Fruit fly (Drosophila melanogaster) whole organism, embryonic: ENCODE data around the gene CG14135.

Source experiments
- Aef1 ChIP-seq: fragments of 200-800 bp; sonication (Bioruptor generic); IDR thresholded peaks from 3 replicates; pipeline ENCODE4 v1.3.6; 2022; ENCODE audit warnings: missing biosample characterization, missing genetic modification characterization
- BEAF-32 ChIP-seq: fragments of 200-800 bp; sonication (Bioruptor generic); optimal IDR thresholded peaks from 3 replicates; lab custom pipeline; 2017; ENCODE audit warnings: missing biosample characterization, missing genetic modification characterization, mild to moderate bottlenecking, moderate library complexity, missing genetic modification reagents
- CG10462 ChIP-seq: fragments of 200-800 bp; sonication (Bioruptor generic); optimal IDR thresholded peaks from 2 replicates; lab custom pipeline; 2016; ENCODE audit warnings: missing biosample characterization, missing genetic modification characterization
- CG10565 ChIP-seq: fragments of 200-800 bp; sonication (Bioruptor generic); optimal IDR thresholded peaks from 3 replicates; lab custom pipeline; 2016; ENCODE audit warnings: missing biosample characterization, mild to moderate bottlenecking, missing genetic modification characterization
- CG11504 ChIP-seq: fragments of 200-800 bp; sonication (Bioruptor generic); optimal IDR thresholded peaks from 3 replicates; lab custom pipeline; 2019; ENCODE audit warnings: missing biosample characterization, mild to moderate bottlenecking, missing genetic modification characterization, moderate library complexity
- CG11723 ChIP-seq: fragments of 200-800 bp; sonication (Bioruptor generic); optimal IDR thresholded peaks from 2 replicates; lab custom pipeline; 2017; ENCODE audit warnings: missing biosample characterization, mild to moderate bottlenecking, missing genetic modification characterization
- CG12155 ChIP-seq: fragments of 200-800 bp; sonication (Bioruptor generic); optimal IDR thresholded peaks from 3 replicates; lab custom pipeline; 2016; ENCODE audit warnings: missing biosample characterization, missing genetic modification characterization
- CG1233 ChIP-seq: fragments of 200-800 bp; sonication (Bioruptor generic); optimal IDR thresholded peaks from 4 replicates; lab custom pipeline; 2018; ENCODE audit warnings: missing biosample characterization, mild to moderate bottlenecking, missing genetic modification characterization
- CG12659 ChIP-seq: fragments of 200-800 bp; sonication (Bioruptor generic); optimal IDR thresholded peaks from 3 replicates; lab custom pipeline; 2017; ENCODE audit warnings: mild to moderate bottlenecking, missing biosample characterization, missing genetic modification reagents, missing genetic modification characterization
- CG15269 ChIP-seq: fragments of 200-800 bp; sonication (Bioruptor generic); optimal IDR thresholded peaks from 2 replicates; lab custom pipeline; 2018; ENCODE audit warnings: missing biosample characterization, mild to moderate bottlenecking, missing genetic modification characterization, moderate library complexity
- CG1603 ChIP-seq: fragments of 200-800 bp; sonication (Bioruptor generic); optimal IDR thresholded peaks from 2 replicates; lab custom pipeline; 2019; ENCODE audit warnings: missing biosample characterization, mild to moderate bottlenecking, missing genetic modification characterization, moderate library complexity
- CG18262 ChIP-seq: fragments of 200-800 bp; optimal IDR thresholded peaks from 3 replicates; lab custom pipeline; 2019; ENCODE audit warnings: missing biosample characterization, mild to moderate bottlenecking, missing genetic modification characterization, moderate library complexity
- CG2120 ChIP-seq: fragments of 200-800 bp; sonication (Bioruptor generic); optimal IDR thresholded peaks from 3 replicates; lab custom pipeline; 2016; ENCODE audit warnings: missing biosample characterization, missing genetic modification characterization
- CG2712 ChIP-seq: fragments of 200-800 bp; optimal IDR thresholded peaks from 3 replicates; lab custom pipeline; 2019; ENCODE audit warnings: missing biosample characterization, mild to moderate bottlenecking, missing genetic modification characterization, moderate library complexity
- CG31388 ChIP-seq: fragments of 200-800 bp; sonication (Bioruptor generic); optimal IDR thresholded peaks from 2 replicates; lab custom pipeline; 2016; ENCODE audit warnings: missing biosample characterization, missing genetic modification characterization
- CG3163 ChIP-seq: fragments of 200-800 bp; sonication (Bioruptor generic); optimal IDR thresholded peaks from 3 replicates; lab custom pipeline; 2016; ENCODE audit warnings: missing biosample characterization, missing genetic modification characterization
- CG6654 ChIP-seq: fragments of 200-800 bp; sonication (Bioruptor generic); optimal IDR thresholded peaks from 2 replicates; lab custom pipeline; 2017; ENCODE audit warnings: missing biosample characterization, mild to moderate bottlenecking, missing genetic modification characterization
- CG7357 ChIP-seq: fragments of 200-800 bp; sonication (Bioruptor generic); IDR thresholded peaks from 3 replicates; pipeline ENCODE4 v1.3.6; 2022; ENCODE audit warnings: missing biosample characterization, missing genetic modification characterization
- CG7928 ChIP-seq: fragments of 200-800 bp; sonication (Bioruptor generic); optimal IDR thresholded peaks from 2 replicates; lab custom pipeline; 2017; ENCODE audit warnings: missing biosample characterization, mild to moderate bottlenecking, missing genetic modification characterization
- CG8359 ChIP-seq: fragments of 200-800 bp; sonication (Bioruptor generic); optimal IDR thresholded peaks from 2 replicates; lab custom pipeline; 2017; ENCODE audit warnings: missing biosample characterization, mild to moderate bottlenecking, missing genetic modification characterization, borderline replicate concordance
- CTCF ChIP-seq: fragments of 200-800 bp; sonication (Bioruptor generic); optimal IDR thresholded peaks from 2 replicates; lab custom pipeline; 2017; ENCODE audit warnings: missing biosample characterization, mild to moderate bottlenecking, missing genetic modification characterization, moderate library complexity
- Chrac-16 ChIP-seq: fragments of 200-800 bp; sonication (Bioruptor generic); optimal IDR thresholded peaks from 3 replicates; lab custom pipeline; 2016; ENCODE audit warnings: missing biosample characterization, missing genetic modification characterization
- CoRest ChIP-seq: fragments of 200-800 bp; sonication (Bioruptor generic); optimal IDR thresholded peaks from 3 replicates; lab custom pipeline; 2018; ENCODE audit warnings: missing biosample characterization, mild to moderate bottlenecking, missing genetic modification characterization, moderate library complexity
- Deaf1 ChIP-seq: fragments of 200-800 bp; optimal IDR thresholded peaks from 3 replicates; lab custom pipeline; 2019; ENCODE audit warnings: missing biosample characterization, mild to moderate bottlenecking, missing genetic modification characterization, moderate library complexity
- Doc2 ChIP-seq: fragments of 200-800 bp; sonication (Bioruptor generic); IDR thresholded peaks from 2 replicates; pipeline ENCODE4 v1.3.6; 2022; ENCODE audit warnings: missing biosample characterization, missing genetic modification characterization
- Dp ChIP-seq: fragments of 200-800 bp; sonication (Bioruptor generic); optimal IDR thresholded peaks from 2 replicates; lab custom pipeline; 2018; ENCODE audit warnings: missing biosample characterization, mild to moderate bottlenecking, missing genetic modification characterization, moderate library complexity
- ERR ChIP-seq: fragments of 200-800 bp; sonication (Bioruptor generic); optimal IDR thresholded peaks from 2 replicates; lab custom pipeline; 2016; ENCODE audit warnings: missing biosample characterization, missing genetic modification characterization
- Ets97D ChIP-seq: fragments of 200-800 bp; sonication (Bioruptor generic); optimal IDR thresholded peaks from 3 replicates; lab custom pipeline; 2016; ENCODE audit warnings: missing biosample characterization, missing genetic modification characterization
- Jarid2 ChIP-seq: fragments of 200-800 bp; sonication (Bioruptor generic); optimal IDR thresholded peaks from 3 replicates; lab custom pipeline; 2017; ENCODE audit warnings: mild to moderate bottlenecking, missing biosample characterization, missing genetic modification reagents, missing genetic modification characterization
- Med ChIP-seq: fragments of 200-800 bp; sonication (Bioruptor generic); peaks from one replicate; lab custom pipeline; 2016; ENCODE audit warnings: missing biosample characterization, missing genetic modification characterization, mild to moderate bottlenecking, inconsistent platforms, moderate library complexity
- Myb ChIP-seq: fragments of 200-800 bp; sonication (Bioruptor generic); optimal IDR thresholded peaks from 2 replicates; lab custom pipeline; 2016; ENCODE audit warnings: missing biosample characterization, missing genetic modification characterization
- Neu2 ChIP-seq: fragments of 200-800 bp; sonication (Bioruptor generic); optimal IDR thresholded peaks from 3 replicates; lab custom pipeline; 2016; ENCODE audit warnings: missing biosample characterization, missing genetic modification characterization, borderline replicate concordance
- ci ChIP-seq: fragments of 200-800 bp; sonication (Bioruptor generic); IDR thresholded peaks from 3 replicates; pipeline ENCODE4 v1.3.6; 2022; ENCODE audit warnings: missing biosample characterization, missing genetic modification characterization
- ewg ChIP-seq: fragments of 200-800 bp; sonication (Bioruptor generic); optimal IDR thresholded peaks from 3 replicates; lab custom pipeline; 2017; ENCODE audit warnings: mild to moderate bottlenecking, missing biosample characterization, missing genetic modification reagents, missing genetic modification characterization
- grau ChIP-seq: fragments of 200-800 bp; optimal IDR thresholded peaks from 3 replicates; lab custom pipeline; 2019; ENCODE audit warnings: missing biosample characterization, mild to moderate bottlenecking, missing genetic modification characterization, moderate library complexity
- jumu ChIP-seq: fragments of 200-800 bp; sonication (Bioruptor generic); optimal IDR thresholded peaks from 3 replicates; lab custom pipeline; 2016; ENCODE audit warnings: missing biosample characterization, missing genetic modification characterization
- nerfin-1 ChIP-seq: fragments of 200-800 bp; sonication (Bioruptor generic); optimal IDR thresholded peaks from 3 replicates; lab custom pipeline; 2019; ENCODE audit warnings: missing biosample characterization, mild to moderate bottlenecking, missing genetic modification characterization, moderate library complexity
- pho ChIP-seq: fragments of 200-800 bp; sonication (Bioruptor generic); optimal IDR thresholded peaks from 2 replicates; lab custom pipeline; 2016; ENCODE audit warnings: missing biosample characterization, missing genetic modification characterization
- phol ChIP-seq: fragments of 200-800 bp; sonication (Bioruptor generic); optimal IDR thresholded peaks from 3 replicates; lab custom pipeline; 2018; ENCODE audit warnings: missing biosample characterization, mild to moderate bottlenecking, missing genetic modification characterization, moderate library complexity
- pzg ChIP-seq: fragments of 200-800 bp; sonication (Bioruptor generic); optimal IDR thresholded peaks from 3 replicates; lab custom pipeline; 2018; ENCODE audit warnings: missing biosample characterization, mild to moderate bottlenecking, missing genetic modification characterization, moderate library complexity
- row ChIP-seq: fragments of 200-800 bp; sonication (Bioruptor generic); IDR thresholded peaks from 3 replicates; pipeline ENCODE4 v1.3.6; 2022; ENCODE audit warnings: missing biosample characterization, missing genetic modification characterization
- sd ChIP-seq: fragments of 200-800 bp; sonication (Bioruptor generic); optimal IDR thresholded peaks from 3 replicates; lab custom pipeline; 2018; ENCODE audit warnings: missing biosample characterization, mild to moderate bottlenecking, missing genetic modification characterization, moderate library complexity
- sens ChIP-seq: fragments of 200-800 bp; sonication (Bioruptor generic); peaks from one replicate; lab custom pipeline; 2016; ENCODE audit warnings: missing biosample characterization, missing genetic modification characterization
- sens-2 ChIP-seq: fragments of 200-800 bp; sonication (Bioruptor generic); IDR thresholded peaks from 2 replicates; pipeline ENCODE4 v1.3.6; 2022; ENCODE audit warnings: missing biosample characterization, missing genetic modification characterization
- sr ChIP-seq: fragments of 200-800 bp; sonication (Bioruptor generic); IDR thresholded peaks from 3 replicates; pipeline ENCODE4 v1.3.6; 2022; ENCODE audit warnings: missing biosample characterization, missing genetic modification characterization
- stwl ChIP-seq: fragments of 200-800 bp; sonication (Bioruptor generic); optimal IDR thresholded peaks from 3 replicates; lab custom pipeline; 2018; ENCODE audit warnings: missing biosample characterization, mild to moderate bottlenecking, missing genetic modification characterization, moderate library complexity
- tio ChIP-seq: fragments of 200-800 bp; sonication (Bioruptor generic); optimal IDR thresholded peaks from 2 replicates; lab custom pipeline; 2017; ENCODE audit warnings: missing biosample characterization, missing genetic modification characterization, inconsistent platforms
- vvl ChIP-seq: fragments of 200-800 bp; sonication (Bioruptor generic); IDR thresholded peaks from 2 replicates; pipeline ENCODE4 v1.3.6; 2022; ENCODE audit warnings: missing biosample characterization, missing genetic modification characterization

Gene CG14135

dm6 chr3L:11707978-11708632 is 16.7 kb downstream of the CG14135 start, which contains the start of gene CG11658 (continued):
- TF ChIP-seq CG1233 (GFP tag; lab: Kevin White, UChicago) (no peak), CG10565 (GFP tag; lab: Kevin White, UChicago) (no peak), ERR (no peak), sr (peak; percentile 49; the same call in 1 of the 3 replicates), Jarid2 (GFP tag; lab: Kevin White, UChicago) (peak; percentile 82), Aef1 (GFP tag; lab: Robert Waterston, UW) (no peak), grau (tag; lab: Kevin White, UChicago) (peak; percentile 73), Neu2 (GFP tag; lab: Kevin White, UChicago) (no peak), CG18262 (tag; lab: Kevin White, UChicago) (no peak), CG11723 (GFP tag; lab: Kevin White, UChicago) (no peak), CG31388 (no peak), CG10462 (GFP tag; lab: Kevin White, UChicago) (no peak), sd (tag; lab: Kevin White, UChicago) (peak; percentile 8), CG8359 (GFP tag; lab: Kevin White, UChicago) (no peak)

DNA sequence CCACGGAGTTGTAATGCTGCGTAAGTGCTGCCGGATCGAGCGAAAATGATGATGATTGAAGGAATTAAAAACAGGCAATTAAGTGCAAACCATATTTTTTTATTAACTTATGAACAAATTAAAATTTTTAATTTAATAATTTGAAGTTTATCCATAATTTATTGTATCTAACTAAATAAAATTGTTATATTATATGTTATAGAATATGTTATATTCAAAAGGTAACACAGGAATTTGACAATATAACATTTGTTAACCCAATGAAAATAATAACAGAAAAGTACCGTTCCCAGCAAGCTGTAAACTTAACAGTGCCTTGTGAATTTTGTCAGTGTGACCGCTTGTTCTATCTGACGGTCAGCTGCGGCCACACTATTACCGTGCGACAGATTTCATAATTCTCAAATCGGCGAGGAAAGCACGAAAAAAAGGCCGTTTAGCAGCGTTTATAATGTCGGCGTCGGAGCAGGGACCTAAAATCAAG is 17.3 kb downstream of the CG14135 start, which contains the start of the genes Ccdc56 and mtTFB1:
Gene Ccdc56 (plus strand): TSS at position 347 of the 484 bp plus-strand sequence.
Gene mtTFB1 (plus strand): TSS at position 347 of the 484 bp plus-strand sequence.
- TF ChIP-seq ci, result 0 out of 3 replicates have a peak, but pooled peaks have one; percentile 39
- peak; percentile 91 for TF ChIP-seq CG12155
- TF ChIP-seq BEAF-32, result peak; percentile 51
- peak; percentile 77 for TF ChIP-seq sens (GFP tag; lab: Kevin White, UChicago)
- TF ChIP-seq CG6654 (GFP tag; lab: Kevin White, UChicago), result no peak
- TF ChIP-seq Doc2 (GFP tag; lab: Robert Waterston, UW), result no peak
- TF ChIP-seq CTCF, result peak; percentile 5
- no peak for TF ChIP-seq CG15269 (tag; lab: Kevin White, UChicago)
- peak; percentile 16 for TF ChIP-seq Deaf1
- TF ChIP-seq CG7928 (GFP tag; lab: Kevin White, UChicago), result peak; percentile 3
- TF ChIP-seq pho (GFP tag; lab: Kevin White, UChicago), result peak; percentile 13
- TF ChIP-seq ewg (GFP tag; lab: Kevin White, UChicago), result peak; percentile 76
- peak; percentile 78 for TF ChIP-seq Myb (GFP tag; lab: Kevin White, UChicago)
- TF ChIP-seq jumu, result peak; percentile 11
- peak; percentile 61 for TF ChIP-seq CG12659
- TF ChIP-seq CG1603, result peak; percentile 26
- no peak for TF ChIP-seq nerfin-1 (tag; lab: Kevin White, UChicago)
- peak; percentile 6 for TF ChIP-seq phol
- TF ChIP-seq tio (GFP tag; lab: Kevin White, UChicago), result no peak
- peak; percentile 84 for TF ChIP-seq Dp (GFP tag; lab: Kevin White, UChicago)
- TF ChIP-seq Med (GFP tag; lab: Kevin White, UChicago), result peak; percentile 65
- peak; percentile 64 for TF ChIP-seq grau (tag; lab: Kevin White, UChicago)
- TF ChIP-seq CG2120 (GFP tag; lab: Kevin White, UChicago), result peak; percentile 20
- peak; percentile 56 for TF ChIP-seq Ets97D (GFP tag; lab: Kevin White, UChicago)
- peak; percentile 8 for TF ChIP-seq Chrac-16 (GFP tag; lab: Kevin White, UChicago)
- TF ChIP-seq CG10462 (GFP tag; lab: Kevin White, UChicago), result peak; percentile 31
- peak; percentile 36 for TF ChIP-seq CG11504 (tag; lab: Kevin White, UChicago)
- no peak for TF ChIP-seq CG7357 (GFP tag; lab: Robert Waterston, UW)
- TF ChIP-seq CoRest, result peak; percentile 14
- peak; percentile 80 for TF ChIP-seq pzg (GFP tag; lab: Kevin White, UChicago)
- TF ChIP-seq vvl (GFP tag; lab: Robert Waterston, UW), result peak; percentile 4; the same call in 1 of the 2 replicates
- TF ChIP-seq CG2712, result peak; percentile 20
- TF ChIP-seq sens-2 (GFP tag; lab: Robert Waterston, UW), result no peak
- TF ChIP-seq CG3163 (GFP tag; lab: Kevin White, UChicago), result no peak
- 0 out of 3 replicates have a peak, but pooled peaks have one; percentile 7 for TF ChIP-seq row (GFP tag; lab: Robert Waterston, UW)
- TF ChIP-seq stwl, result peak; percentile 57
